Fruit fly (Drosophila melanogaster) whole organism, embryonic: Measurements from ENCODE around the gene drpr.
A peak's percentile ranks its signal among the peaks of the same experiment; 100 is the strongest.

Source experiments
- Abd-B ChIP-seq: fragments of 200-800 bp; sonication (Bioruptor generic); optimal IDR thresholded peaks from 2 replicates; lab custom pipeline; 2018; ENCODE audit warnings: missing biosample characterization, mild to moderate bottlenecking, missing genetic modification characterization, moderate library complexity
- Bdp1 ChIP-seq: fragments of 200-800 bp; sonication (Bioruptor generic); optimal IDR thresholded peaks from 3 replicates; lab custom pipeline; 2016; ENCODE audit warnings: missing biosample characterization, missing genetic modification characterization
- BtbVII ChIP-seq: fragments of 200-800 bp; sonication (Bioruptor generic); optimal IDR thresholded peaks from 3 replicates; lab custom pipeline; 2017; ENCODE audit warnings: missing biosample characterization, mild to moderate bottlenecking, missing genetic modification characterization
- CG1233 ChIP-seq: fragments of 200-800 bp; sonication (Bioruptor generic); optimal IDR thresholded peaks from 4 replicates; lab custom pipeline; 2018; ENCODE audit warnings: missing biosample characterization, mild to moderate bottlenecking, missing genetic modification characterization
- CG13624 ChIP-seq: fragments of 200-800 bp; sonication (Bioruptor generic); optimal IDR thresholded peaks from 2 replicates; lab custom pipeline; 2016; ENCODE audit warnings: missing biosample characterization, missing genetic modification characterization
- CG14050 ChIP-seq: fragments of 200-800 bp; sonication (Bioruptor generic); IDR thresholded peaks from 3 replicates; pipeline ENCODE4 v1.3.6; 2022; ENCODE audit warnings: missing biosample characterization, missing genetic modification characterization
- CG14710 ChIP-seq: fragments of 200-800 bp; sonication (Bioruptor generic); optimal IDR thresholded peaks from 3 replicates; lab custom pipeline; 2019; ENCODE audit warnings: missing biosample characterization, mild to moderate bottlenecking, missing genetic modification characterization, moderate library complexity
- CG15011 ChIP-seq: fragments of 200-800 bp; sonication (Bioruptor generic); optimal IDR thresholded peaks from 3 replicates; lab custom pipeline; 2018; ENCODE audit warnings: missing biosample characterization, mild to moderate bottlenecking, missing genetic modification characterization
- CG1647 ChIP-seq: fragments of 200-800 bp; sonication (Bioruptor generic); optimal IDR thresholded peaks from 3 replicates; lab custom pipeline; 2016; ENCODE audit warnings: missing biosample characterization, missing genetic modification characterization
- CG17328 ChIP-seq: fragments of 200-800 bp; sonication (Bioruptor generic); IDR thresholded peaks from 2 replicates; pipeline ENCODE4 v1.3.6; 2022; ENCODE audit warnings: missing biosample characterization, missing genetic modification characterization
- CG18262 ChIP-seq: fragments of 200-800 bp; optimal IDR thresholded peaks from 3 replicates; lab custom pipeline; 2019; ENCODE audit warnings: missing biosample characterization, mild to moderate bottlenecking, missing genetic modification characterization, moderate library complexity
- CG2202 ChIP-seq: fragments of 200-800 bp; sonication (Bioruptor generic); optimal IDR thresholded peaks from 2 replicates; lab custom pipeline; 2018; ENCODE audit warnings: missing biosample characterization, mild to moderate bottlenecking, missing genetic modification characterization
- CG2712 ChIP-seq: fragments of 200-800 bp; optimal IDR thresholded peaks from 3 replicates; lab custom pipeline; 2019; ENCODE audit warnings: missing biosample characterization, mild to moderate bottlenecking, missing genetic modification characterization, moderate library complexity
- CG3065 ChIP-seq: fragments of 200-800 bp; sonication (Bioruptor generic); optimal IDR thresholded peaks from 2 replicates; lab custom pipeline; 2016; ENCODE audit warnings: missing biosample characterization, missing genetic modification characterization
- CG31365 ChIP-seq: fragments of 200-800 bp; sonication (Bioruptor generic); optimal IDR thresholded peaks from 2 replicates; lab custom pipeline; 2018; ENCODE audit warnings: missing biosample characterization, mild to moderate bottlenecking, missing genetic modification characterization
- CG4404 ChIP-seq: fragments of 200-800 bp; sonication (Bioruptor generic); IDR thresholded peaks from 2 replicates; pipeline ENCODE4 v1.3.6; 2022; ENCODE audit warnings: missing biosample characterization, missing genetic modification characterization
- CG4730 ChIP-seq: fragments of 200-800 bp; sonication (Bioruptor generic); IDR thresholded peaks from 2 replicates; pipeline ENCODE4 v1.3.6; 2022; ENCODE audit warnings: missing biosample characterization, missing genetic modification characterization
- CG6791 ChIP-seq: fragments of 200-800 bp; sonication (Bioruptor generic); IDR thresholded peaks from 3 replicates; pipeline ENCODE4 v1.3.6; 2022; ENCODE audit warnings: missing biosample characterization, missing genetic modification characterization; ENCODE audit not compliant: partially characterized antibody
- Camta ChIP-seq: fragments of 200-800 bp; sonication (Bioruptor generic); optimal IDR thresholded peaks from 2 replicates; lab custom pipeline; 2016; ENCODE audit warnings: missing biosample characterization, missing genetic modification characterization
- Deaf1 ChIP-seq: fragments of 200-800 bp; optimal IDR thresholded peaks from 3 replicates; lab custom pipeline; 2019; ENCODE audit warnings: missing biosample characterization, mild to moderate bottlenecking, missing genetic modification characterization, moderate library complexity
- Dll ChIP-seq: fragments of 200-800 bp; sonication (Bioruptor generic); IDR thresholded peaks from 4 replicates; pipeline ENCODE4 v1.3.6; 2022; ENCODE audit warnings: missing biosample characterization, missing genetic modification characterization; ENCODE audit not compliant: partially characterized antibody
- Doc2 ChIP-seq: fragments of 200-800 bp; sonication (Bioruptor generic); IDR thresholded peaks from 2 replicates; pipeline ENCODE4 v1.3.6; 2022; ENCODE audit warnings: missing biosample characterization, missing genetic modification characterization
- Fer2 ChIP-seq: fragments of 200-800 bp; sonication (Bioruptor generic); optimal IDR thresholded peaks from 2 replicates; lab custom pipeline; 2018; ENCODE audit warnings: missing biosample characterization, mild to moderate bottlenecking, missing genetic modification characterization, moderate library complexity
- Gsc ChIP-seq: fragments of 200-800 bp; sonication (Bioruptor generic); IDR thresholded peaks from 2 replicates; pipeline ENCODE4 v1.3.6; 2022; ENCODE audit warnings: missing biosample characterization, missing genetic modification characterization
- HLH4C ChIP-seq: fragments of 200-800 bp; sonication (Bioruptor generic); IDR thresholded peaks from 3 replicates; pipeline ENCODE4 v1.3.6; 2022; ENCODE audit warnings: missing biosample characterization, missing genetic modification characterization; ENCODE audit not compliant: partially characterized antibody
- Jarid2 ChIP-seq: fragments of 200-800 bp; sonication (Bioruptor generic); optimal IDR thresholded peaks from 3 replicates; lab custom pipeline; 2017; ENCODE audit warnings: mild to moderate bottlenecking, missing biosample characterization, missing genetic modification reagents, missing genetic modification characterization
- Mrtf ChIP-seq: fragments of 200-800 bp; sonication (Bioruptor generic); IDR thresholded peaks from 3 replicates; pipeline ENCODE4 v1.3.6; 2022; ENCODE audit warnings: missing biosample characterization, missing genetic modification characterization
- Poxn ChIP-seq: fragments of 200-800 bp; sonication (Bioruptor generic); IDR thresholded peaks from 2 replicates; pipeline ENCODE4 v1.3.6; 2022; ENCODE audit warnings: missing biosample characterization, missing genetic modification characterization
- Sox102F ChIP-seq: fragments of 200-800 bp; sonication (Bioruptor generic); optimal IDR thresholded peaks from 2 replicates; lab custom pipeline; 2018; ENCODE audit warnings: missing biosample characterization, mild to moderate bottlenecking, missing genetic modification characterization, moderate library complexity
- br ChIP-seq: fragments of >200 bp; optimal IDR thresholded peaks from 2 replicates; lab custom pipeline; 2017
- crol ChIP-seq: fragments of 200-800 bp; sonication (Bioruptor generic); IDR thresholded peaks from 2 replicates; pipeline ENCODE4 v1.3.6; 2022; ENCODE audit warnings: missing biosample characterization, missing genetic modification characterization
- dimm ChIP-seq: fragments of 200-800 bp; sonication (Bioruptor generic); IDR thresholded peaks from 2 replicates; pipeline ENCODE4 v1.3.6; 2022; ENCODE audit warnings: missing biosample characterization, missing genetic modification characterization
- disco-r ChIP-seq: fragments of 200-800 bp; sonication (Bioruptor generic); optimal IDR thresholded peaks from 2 replicates; lab custom pipeline; 2016; ENCODE audit warnings: missing biosample characterization, missing genetic modification characterization
- dmrt99B ChIP-seq: fragments of 200-800 bp; sonication (Bioruptor generic); optimal IDR thresholded peaks from 2 replicates; lab custom pipeline; 2018; ENCODE audit warnings: missing biosample characterization, mild to moderate bottlenecking, missing genetic modification characterization, moderate library complexity
- dpn ChIP-seq, 2 experiments: fragments of 200-800 bp; sonication (Bioruptor generic); optimal IDR thresholded peaks; 3 replicates each; lab custom pipeline; 2016; ENCODE audit warnings: missing biosample characterization in 2 of 2, missing genetic modification characterization in 2 of 2
- eve ChIP-seq, 2 experiments: fragments of >200 bp; optimal IDR thresholded peaks; 2 replicates each; lab custom pipeline; 2017; ENCODE audit warnings: missing biosample characterization in 2 of 2, missing genetic modification characterization in 2 of 2
- fd3F ChIP-seq: fragments of 200-800 bp; sonication (Bioruptor generic); optimal IDR thresholded peaks from 2 replicates; lab custom pipeline; 2018; ENCODE audit warnings: missing biosample characterization, mild to moderate bottlenecking, missing genetic modification characterization, moderate library complexity
- fd64A ChIP-seq: fragments of 200-800 bp; sonication (Bioruptor generic); optimal IDR thresholded peaks from 3 replicates; lab custom pipeline; 2018; ENCODE audit warnings: missing biosample characterization, mild to moderate bottlenecking, missing genetic modification characterization
- gfzf ChIP-seq: fragments of 200-800 bp; sonication (Bioruptor generic); optimal IDR thresholded peaks from 2 replicates; lab custom pipeline; 2016; ENCODE audit warnings: missing biosample characterization, mild to moderate bottlenecking, missing genetic modification characterization, moderate library complexity
- ken ChIP-seq: fragments of 200-800 bp; sonication (Bioruptor generic); IDR thresholded peaks from 3 replicates; pipeline ENCODE4 v1.3.6; 2022; ENCODE audit warnings: missing biosample characterization, missing genetic modification characterization
- lbe ChIP-seq: fragments of 200-800 bp; sonication (Bioruptor generic); optimal IDR thresholded peaks from 2 replicates; lab custom pipeline; 2016; ENCODE audit warnings: missing biosample characterization, mild to moderate bottlenecking, missing genetic modification characterization
- lov ChIP-seq, 2 experiments: fragments of 200-800 bp in 1 of 2; fragments of >200 bp in 1 of 2; sonication (Bioruptor generic) in 1 of 2; IDR thresholded peaks in 1 of 2; optimal IDR thresholded peaks in 1 of 2; 2 replicates in 1 of 2; 3 replicates in 1 of 2; pipeline versions ENCODE4 v1.3.6 to Lab custom; 2017 to 2022; ENCODE audit warnings: missing biosample characterization in 1 of 2, missing genetic modification characterization in 1 of 2
- maf-S ChIP-seq: fragments of 200-800 bp; sonication (Bioruptor generic); optimal IDR thresholded peaks from 2 replicates; lab custom pipeline; 2016; ENCODE audit warnings: missing biosample characterization, missing genetic modification characterization
- pfk ChIP-seq: fragments of 200-800 bp; sonication (Bioruptor generic); optimal IDR thresholded peaks from 2 replicates; lab custom pipeline; 2018; ENCODE audit warnings: missing biosample characterization, mild to moderate bottlenecking, missing genetic modification characterization, moderate library complexity
- pita ChIP-seq: fragments of 200-800 bp; sonication (Bioruptor generic); optimal IDR thresholded peaks from 2 replicates; lab custom pipeline; 2017; ENCODE audit warnings: missing biosample characterization, mild to moderate bottlenecking, missing genetic modification characterization
- trem ChIP-seq: fragments of 200-800 bp; optimal IDR thresholded peaks from 3 replicates; lab custom pipeline; 2019; ENCODE audit warnings: missing biosample characterization, mild to moderate bottlenecking, missing genetic modification characterization, moderate library complexity
- vnd ChIP-seq: fragments of 200-800 bp; sonication (Bioruptor generic); IDR thresholded peaks from 3 replicates; pipeline ENCODE4 v1.3.6; 2022; ENCODE audit warnings: missing biosample characterization, missing genetic modification characterization; ENCODE audit not compliant: partially characterized antibody
- zfh1 ChIP-seq: fragments of 200-800 bp; sonication (Bioruptor generic); IDR thresholded peaks from 3 replicates; pipeline ENCODE4 v1.3.6; 2022; ENCODE audit warnings: missing biosample characterization, missing genetic modification characterization

drpr gene

dm6 chr3L:1740129-1740975, 9.4 kb upstream of the drpr start (continued):
- TF ChIP-seq disco-r (no peak), Dll (GFP tag; lab: Robert Waterston, UW) (no peak), CG31365 (tag; lab: Kevin White, UChicago) (no peak), dimm (GFP tag; lab: Robert Waterston, UW) (peak; percentile 62; the same call in 1 of the 2 replicates), pfk (no peak), CG15011 (no peak), fd3F (GFP tag; lab: Kevin White, UChicago) (peak; percentile 72), CG14710 (no peak), fd64A (no peak), Camta (GFP tag; lab: Kevin White, UChicago) (peak; percentile 53), gfzf (GFP tag; lab: Kevin White, UChicago) (no peak), HLH4C (GFP tag; lab: Robert Waterston, UW) (no peak), CG1233 (peak; percentile 54), dpn (GFP tag; optimal IDR thresholded peaks at IDR 0.05; lab: Kevin White, UChicago) (peak; percentile 62 to 79), crol (GFP tag; lab: Robert Waterston, UW) (no peak), CG13624 (GFP tag; lab: Kevin White, UChicago) (peak; percentile 79), Doc2 (GFP tag; lab: Robert Waterston, UW) (peak; percentile 16; the same call in 1 of the 2 replicates), ken (peak; percentile 53; the same call in 2 of the 3 replicates), CG6791 (GFP tag; lab: Robert Waterston, UW) (no peak), zfh1 (GFP tag; lab: Robert Waterston, UW) (peak; percentile 62; the same call in 2 of the 3 replicates), CG14050 (GFP tag; lab: Robert Waterston, UW) (peak; percentile 73; the same call in 2 of the 3 replicates), CG2202 (tag; lab: Kevin White, UChicago) (no peak), CG18262 (peak; percentile 42), maf-S (GFP tag; lab: Kevin White, UChicago) (peak; percentile 48), CG17328 (GFP tag; lab: Robert Waterston, UW) (peak; percentile 73; the same call in 1 of the 2 replicates), CG3065 (GFP tag; lab: Kevin White, UChicago) (no peak), Bdp1 (GFP tag; lab: Kevin White, UChicago) (no peak), CG1647 (GFP tag; lab: Kevin White, UChicago) (no peak), Jarid2 (no peak), CG2712 (tag; lab: Kevin White, UChicago) (peak; percentile 35), Gsc (GFP tag; lab: Robert Waterston, UW) (0 out of 2 replicates have a peak, but pooled peaks have one; percentile 30), Sox102F (GFP tag; lab: Kevin White, UChicago) (peak; percentile 87), Poxn (GFP tag; lab: Robert Waterston, UW) (peak; percentile 24; the same call in 1 of the 2 replicates), eve (GFP tag; optimal IDR thresholded peaks at IDR 0.05; lab: Kevin White, UChicago) (no peak), trem (tag; lab: Kevin White, UChicago) (no peak), dmrt99B (peak; percentile 77), Mrtf (peak; percentile 70; the same call in 2 of the 3 replicates), Deaf1 (tag; lab: Kevin White, UChicago) (no peak), BtbVII (GFP tag; lab: Kevin White, UChicago) (no peak), Fer2 (no peak), lov (optimal IDR thresholded peaks at IDR 0.05; lab: Kevin White, UChicago) (no peak), lov (GFP tag; IDR thresholded peaks at IDR 0.05; lab: Robert Waterston, UW) (0 out of 3 replicates have a peak, but pooled peaks have one; percentile 23), CG4730 (GFP tag; lab: Robert Waterston, UW) (peak; percentile 75), br (no peak), lbe (peak; percentile 32), Abd-B (GFP tag; lab: Kevin White, UChicago) (peak; percentile 73), vnd (GFP tag; lab: Robert Waterston, UW) (no peak), CG4404 (GFP tag; lab: Robert Waterston, UW) (peak; percentile 51; the same call in 1 of the 2 replicates), pita (GFP tag; lab: Kevin White, UChicago) (no peak)
